Worm (Caenorhabditis elegans) whole organism, early embryonic: ENCODE data around the gene F26A1.19.

Experiments used
- F13C5.2 ChIP-seq: sonication (generic microtip); optimal IDR thresholded peaks from 2 replicates; lab custom pipeline; 2017; ENCODE audit warnings: mild to moderate bottlenecking, missing genetic modification characterization, inconsistent platforms, missing compliant biosample characterization
- ama-1 ChIP-seq: fragments of 150-350 bp; optimal IDR thresholded peaks from 2 replicates; lab custom pipeline; 2014
- ceh-36 ChIP-seq: sonication (generic microtip); optimal IDR thresholded peaks from 2 replicates; lab custom pipeline; 2016; ENCODE audit warnings: missing genetic modification characterization, inconsistent platforms, missing compliant biosample characterization
- flt-1 ChIP-seq: fragments of 200-800 bp; sonication (Bioruptor generic); IDR thresholded peaks from 2 replicates; pipeline ENCODE4 v1.3.6; 2022; ENCODE audit warnings: missing genetic modification characterization, missing compliant biosample characterization
- tra-4 ChIP-seq: sonication (generic microtip); optimal IDR thresholded peaks from 2 replicates; lab custom pipeline; 2017; ENCODE audit warnings: missing genetic modification characterization, missing compliant biosample characterization

DNA sequence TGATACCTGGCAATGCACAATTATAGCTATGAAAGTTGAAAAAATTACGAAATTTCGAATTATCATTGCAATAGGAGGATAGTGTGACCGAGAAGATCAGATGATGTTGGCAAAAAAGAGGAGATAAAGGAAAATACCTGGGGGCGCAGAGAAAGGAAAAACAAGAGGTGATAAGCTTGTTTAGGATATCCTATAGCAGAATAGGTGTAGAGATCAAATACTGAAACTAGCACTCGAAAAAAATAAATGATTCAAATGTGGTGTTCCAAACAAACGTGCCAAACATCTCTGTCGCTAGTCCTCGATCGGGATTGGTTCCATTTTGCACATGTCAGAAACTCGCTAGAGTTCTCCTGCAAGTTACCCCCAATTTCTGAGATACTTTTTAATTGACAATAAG is 8.1 kb upstream of the F26A1.19 start, which contains the start of gene F26A1.9:
- TF ChIP-seq ceh-36 (tag; lab: Kevin White, UChicago), result no peak
- TF ChIP-seq ama-1 (lab: Kevin White, UChicago), result no peak
- no peak for TF ChIP-seq flt-1 (GFP tag; lab: Robert Waterston, UW)
- no peak for TF ChIP-seq tra-4 (tag; lab: Kevin White, UChicago)
- TF ChIP-seq F13C5.2 (tag; lab: Kevin White, UChicago), result no peak
